Fruit fly (Drosophila melanogaster) whole organism: Measurements from ENCODE around the gene trc.

Experiments used
- CG8478 ChIP-seq: fragments of >200 bp; optimal IDR thresholded peaks from 2 replicates; lab custom pipeline; 2018; ENCODE audit warnings: inconsistent platforms
- Dll ChIP-seq: fragments of >200 bp; optimal IDR thresholded peaks from 2 replicates; lab custom pipeline; 2017
- EcR ChIP-seq, 2 experiments: fragments of >200 bp; optimal IDR thresholded peaks; 2 replicates each; lab custom pipeline; 2017; ENCODE audit warnings: missing biosample characterization in 2 of 2, missing genetic modification characterization in 2 of 2, missing genetic modification reagents in 2 of 2
- pan ChIP-seq: fragments of >200 bp; optimal IDR thresholded peaks from 2 replicates; lab custom pipeline; 2017
- psq ChIP-seq: fragments of >200 bp; optimal IDR thresholded peaks from 2 replicates; lab custom pipeline; 2017
- usp ChIP-seq: fragments of >200 bp; optimal IDR thresholded peaks from 2 replicates; lab custom pipeline; 2017; ENCODE audit warnings: missing biosample characterization, missing genetic modification characterization, mixed read lengths

trc gene

dm6 chr3L:19834143-19834794, at the start of gene trc, which contains the start of gene CG32221:
TSS of gene trc (minus strand) at chr3L:19834304.
TSS of gene CG32221 (plus strand) at chr3L:19834670.
- TF ChIP-seq usp: no peak
- no peak for TF ChIP-seq EcR (GFP tag; optimal IDR thresholded peaks at IDR 0.05; lab: Kevin White, UChicago)
- no peak for TF ChIP-seq psq (lab: Kevin White, UChicago)
- TF ChIP-seq pan: no peak
- TF ChIP-seq CG8478: no peak
- no peak for TF ChIP-seq Dll (lab: Kevin White, UChicago)

- TF ChIP-seq pan (no peak), CG8478 (no peak), usp (no peak), psq (lab: Kevin White, UChicago) (no peak), Dll (lab: Kevin White, UChicago) (no peak)
Observed at dm6 chr3L:19873488-19873887, 39.4 kb upstream of the trc start.

- TF ChIP-seq usp (no peak), CG8478 (no peak), pan (no peak), psq (lab: Kevin White, UChicago) (no peak), Dll (lab: Kevin White, UChicago) (no peak), EcR (GFP tag; optimal IDR thresholded peaks at IDR 0.05; lab: Kevin White, UChicago) (no peak)
Observed at dm6 chr3L:19872465-19872883, 38.4 kb upstream of the trc start.

- TF ChIP-seq psq (lab: Kevin White, UChicago) (no peak), CG8478 (no peak), Dll (lab: Kevin White, UChicago) (no peak), pan (no peak), EcR (GFP tag; optimal IDR thresholded peaks at IDR 0.05; lab: Kevin White, UChicago) (no peak), usp (no peak)
Observed at dm6 chr3L:19871667-19871931, 37.5 kb upstream of the trc start.

- TF ChIP-seq pan (no peak), EcR (GFP tag; optimal IDR thresholded peaks at IDR 0.05; lab: Kevin White, UChicago) (no peak), CG8478 (no peak), Dll (lab: Kevin White, UChicago) (no peak), psq (lab: Kevin White, UChicago) (no peak), usp (no peak)
Observed at dm6 chr3L:19870843-19871666, 37.0 kb upstream of the trc start, which contains the start of the genes Rab8 and Usp32. TSS of gene Rab8 (minus strand) at chr3L:19871078. TSS of gene Usp32 (plus strand) at chr3L:19871139.

dm6 chr3L:19869698-19870097, 35.6 kb upstream of the trc start:
- TF ChIP-seq EcR (GFP tag; optimal IDR thresholded peaks at IDR 0.05; lab: Kevin White, UChicago) (no peak), pan (no peak)

- TF ChIP-seq pan (no peak), psq (lab: Kevin White, UChicago) (no peak), usp (no peak), CG8478 (no peak), EcR (GFP tag; optimal IDR thresholded peaks at IDR 0.05; lab: Kevin White, UChicago) (no peak), Dll (lab: Kevin White, UChicago) (no peak)
Observed at dm6 chr3L:19867238-19867637, 33.1 kb upstream of the trc start.

- no peak for TF ChIP-seq pan
- no peak for TF ChIP-seq usp
- TF ChIP-seq EcR (GFP tag; optimal IDR thresholded peaks at IDR 0.05; lab: Kevin White, UChicago): no peak
Observed at dm6 chr3L:19861215-19861614, 27.1 kb upstream of the trc start.

dm6 chr3L:19857923-19858490, 23.9 kb upstream of the trc start:
- TF ChIP-seq pan (no peak), usp (no peak), Dll (lab: Kevin White, UChicago) (no peak), EcR (GFP tag; optimal IDR thresholded peaks at IDR 0.05; lab: Kevin White, UChicago) (no peak), CG8478 (no peak), psq (lab: Kevin White, UChicago) (no peak)

dm6 chr3L:19848080-19848479, 14.0 kb upstream of the trc start:
- TF ChIP-seq Dll (lab: Kevin White, UChicago) (no peak), pan (no peak), usp (no peak), psq (lab: Kevin White, UChicago) (no peak), EcR (GFP tag; optimal IDR thresholded peaks at IDR 0.05; lab: Kevin White, UChicago) (no peak), CG8478 (no peak)

- TF ChIP-seq usp (no peak), psq (lab: Kevin White, UChicago) (no peak), pan (no peak), CG8478 (no peak), EcR (GFP tag; optimal IDR thresholded peaks at IDR 0.05; lab: Kevin White, UChicago) (no peak)
Observed at dm6 chr3L:19846960-19847359, 12.9 kb upstream of the trc start.

- no peak for TF ChIP-seq EcR (GFP tag; optimal IDR thresholded peaks at IDR 0.05; lab: Kevin White, UChicago)
Observed at dm6 chr3L:19845907-19846301, 11.8 kb upstream of the trc start.
